Worm (Caenorhabditis elegans) whole organism, mixed stage, embryonic: ENCODE data around the gene T22C8.6.

Source experiments
- ceh-39 ChIP-seq: fragments of 150-350 bp; optimal IDR thresholded peaks from 2 replicates; lab custom pipeline; 2014; ENCODE audit warnings: missing biosample characterization, missing genetic modification characterization
- ces-1 ChIP-seq: fragments of 150-350 bp; optimal IDR thresholded peaks from 2 replicates; lab custom pipeline; 2014; ENCODE audit warnings: missing biosample characterization, missing genetic modification reagents, missing genetic modification characterization
- lsy-2 ChIP-seq: fragments of 150-350 bp; optimal IDR thresholded peaks from 2 replicates; lab custom pipeline; 2014; ENCODE audit warnings: missing biosample characterization, missing genetic modification characterization
- mab-5 ChIP-seq: fragments of 150-350 bp; optimal IDR thresholded peaks from 2 replicates; lab custom pipeline; 2014; ENCODE audit warnings: missing biosample characterization, missing genetic modification characterization
- nhr-12 ChIP-seq: fragments of 150-350 bp; optimal IDR thresholded peaks from 2 replicates; lab custom pipeline; 2014; ENCODE audit warnings: missing biosample characterization, missing genetic modification characterization
- nhr-237 ChIP-seq: fragments of 150-350 bp; optimal IDR thresholded peaks from 2 replicates; lab custom pipeline; 2014; ENCODE audit warnings: missing biosample characterization, missing genetic modification characterization
- pha-4 ChIP-seq: fragments of 150-350 bp; optimal IDR thresholded peaks from 2 replicates; lab custom pipeline; 2018; ENCODE audit warnings: missing biosample characterization, missing genetic modification reagents, missing genetic modification characterization
- snpc-4 ChIP-seq: fragments of 150-350 bp; optimal IDR thresholded peaks from 2 replicates; lab custom pipeline; 2014; ENCODE audit warnings: missing biosample characterization, missing genetic modification characterization
- sptf-1 ChIP-seq: sonication (generic microtip); optimal IDR thresholded peaks from 2 replicates; lab custom pipeline; 2017; ENCODE audit warnings: mild to moderate bottlenecking, missing genetic modification characterization, moderate library complexity, missing compliant biosample characterization
- tbx-8 ChIP-seq: fragments of 200-800 bp; sonication (Bioruptor generic); optimal IDR thresholded peaks from 2 replicates; lab custom pipeline; 2018; ENCODE audit warnings: mild to moderate bottlenecking, missing genetic modification characterization, moderate library complexity, missing compliant biosample characterization
- unc-120 ChIP-seq: sonication (generic microtip); optimal IDR thresholded peaks from 2 replicates; lab custom pipeline; 2017; ENCODE audit warnings: missing genetic modification characterization, missing compliant biosample characterization; ENCODE audit not compliant: poor library complexity, severe bottlenecking
- unc-39 ChIP-seq: fragments of 150-350 bp; optimal IDR thresholded peaks from 2 replicates; lab custom pipeline; 2014; ENCODE audit warnings: missing biosample characterization, missing genetic modification characterization
- unc-62 ChIP-seq: fragments of 150-350 bp; optimal IDR thresholded peaks from 2 replicates; lab custom pipeline; 2014; ENCODE audit warnings: missing biosample characterization, missing genetic modification reagents, missing genetic modification characterization
- ztf-11 ChIP-seq: fragments of 150-350 bp; optimal IDR thresholded peaks from 2 replicates; lab custom pipeline; 2014; ENCODE audit warnings: missing biosample characterization, missing genetic modification characterization

DNA sequence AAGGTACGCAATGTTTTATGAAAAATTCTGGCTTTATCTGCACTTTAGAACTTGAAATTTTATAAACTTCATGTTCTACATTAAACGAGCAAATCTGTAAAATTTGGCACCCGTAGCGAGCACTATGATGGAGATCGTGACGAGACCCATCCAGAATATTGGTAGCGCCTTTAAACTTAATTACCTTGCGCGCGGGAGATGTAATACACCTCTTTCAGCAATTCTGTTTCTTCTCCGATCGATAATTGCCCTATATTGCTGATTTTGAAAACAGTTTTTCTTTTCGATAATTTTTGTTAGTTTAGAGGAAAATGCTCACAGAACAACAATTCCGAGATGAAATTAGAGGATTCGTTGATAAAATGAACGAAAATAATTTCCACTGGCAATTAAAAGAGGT, 28.8 kb upstream of the T22C8.6 start, which contains the start of gene atg-10:
- TF ChIP-seq snpc-4 (tag; lab: Kevin White, UChicago): no peak
- no peak for TF ChIP-seq nhr-12 (tag; lab: Kevin White, UChicago)
- TF ChIP-seq ztf-11 (tag; lab: Kevin White, UChicago): no peak
- TF ChIP-seq unc-62 (GFP tag; lab: Kevin White, UChicago): no peak
- no peak for TF ChIP-seq pha-4 (tag; lab: Kevin White, UChicago)
- TF ChIP-seq tbx-8 (GFP tag; lab: Kevin White, UChicago): no peak
- TF ChIP-seq unc-39: no peak
- TF ChIP-seq mab-5 (tag; lab: Kevin White, UChicago): no peak
- TF ChIP-seq lsy-2 (tag; lab: Kevin White, UChicago): no peak
- TF ChIP-seq ces-1 (GFP tag; lab: Kevin White, UChicago): no peak
- no peak for TF ChIP-seq ceh-39 (tag; lab: Kevin White, UChicago)
- no peak for TF ChIP-seq unc-120 (tag; lab: Kevin White, UChicago)
- no peak for TF ChIP-seq nhr-237 (tag; lab: Kevin White, UChicago)
- TF ChIP-seq sptf-1 (tag; lab: Kevin White, UChicago): no peak
